Worm (Caenorhabditis elegans): ENCODE data around the gene W03H9.1.

- TF ChIP-seq hmg-4 (GFP tag; optimal IDR thresholded peaks at IDR 0.05) (no peak), tbx-11 (GFP tag; IDR thresholded peaks at IDR 0.05) (no peak), hnd-1 (tag; optimal IDR thresholded peaks at IDR 0.05) (no peak), ets-7 (tag; optimal IDR thresholded peaks at IDR 0.05) (no peak), F13C5.2 (tag; optimal IDR thresholded peaks at IDR 0.05) (no peak), hmbx-1 (tag; optimal IDR thresholded peaks at IDR 0.05) (no peak)
Measured at ce11 chrII:14155259-14156023, 5.5 kb upstream of the W03H9.1 start, which contains the start of the genes rpl-43 and xrn-2.

Data from whole organism, early embryonic.